Fruit fly (Drosophila melanogaster) whole organism, embryonic: ENCODE data around the gene cdi.
A peak's percentile ranks its signal among the peaks of the same experiment; 100 is the strongest.

Source experiments
- ATbp ChIP-seq: fragments of 200-800 bp; sonication (Bioruptor generic); optimal IDR thresholded peaks from 2 replicates; lab custom pipeline; 2017; ENCODE audit warnings: missing biosample characterization, mild to moderate bottlenecking, missing genetic modification characterization, missing genetic modification reagents
- CG10147 ChIP-seq: fragments of 200-800 bp; sonication (Bioruptor generic); optimal IDR thresholded peaks from 2 replicates; lab custom pipeline; 2019; ENCODE audit warnings: missing biosample characterization, mild to moderate bottlenecking, missing genetic modification characterization, moderate library complexity
- CG10431 ChIP-seq: fragments of 200-800 bp; sonication (Bioruptor generic); optimal IDR thresholded peaks from 3 replicates; lab custom pipeline; 2018; ENCODE audit warnings: missing biosample characterization, mild to moderate bottlenecking, missing genetic modification characterization
- CG11247 ChIP-seq: fragments of 200-800 bp; sonication (Bioruptor generic); IDR thresholded peaks from 2 replicates; pipeline ENCODE4 v1.3.6; 2022; ENCODE audit warnings: missing biosample characterization, missing genetic modification characterization
- CG14014 ChIP-seq: fragments of 200-800 bp; sonication (Bioruptor generic); IDR thresholded peaks from 2 replicates; pipeline ENCODE4 v1.3.6; 2022; ENCODE audit warnings: missing biosample characterization, missing genetic modification characterization
- CG14710 ChIP-seq: fragments of 200-800 bp; sonication (Bioruptor generic); optimal IDR thresholded peaks from 3 replicates; lab custom pipeline; 2019; ENCODE audit warnings: missing biosample characterization, mild to moderate bottlenecking, missing genetic modification characterization, moderate library complexity
- CG14965 ChIP-seq: fragments of 200-800 bp; sonication (Bioruptor generic); optimal IDR thresholded peaks from 2 replicates; lab custom pipeline; 2016; ENCODE audit warnings: missing biosample characterization, missing genetic modification characterization, borderline replicate concordance
- CG15073 ChIP-seq: fragments of 200-800 bp; sonication (Bioruptor generic); optimal IDR thresholded peaks from 2 replicates; lab custom pipeline; 2016; ENCODE audit warnings: missing biosample characterization, missing genetic modification characterization
- CG15601 ChIP-seq: fragments of 200-800 bp; sonication (Bioruptor generic); optimal IDR thresholded peaks from 3 replicates; lab custom pipeline; 2019; ENCODE audit warnings: missing biosample characterization, mild to moderate bottlenecking, missing genetic modification characterization, moderate library complexity
- CG16779 ChIP-seq: fragments of 200-800 bp; sonication (Bioruptor generic); IDR thresholded peaks from 2 replicates; pipeline ENCODE4 v1.3.6; 2022; ENCODE audit warnings: missing biosample characterization, missing genetic modification characterization
- CG1832 ChIP-seq: fragments of 200-800 bp; sonication (Bioruptor generic); optimal IDR thresholded peaks from 2 replicates; lab custom pipeline; 2017; ENCODE audit warnings: missing biosample characterization, mild to moderate bottlenecking, missing genetic modification characterization, inconsistent platforms
- CG2120 ChIP-seq: fragments of 200-800 bp; sonication (Bioruptor generic); optimal IDR thresholded peaks from 3 replicates; lab custom pipeline; 2016; ENCODE audit warnings: missing biosample characterization, missing genetic modification characterization
- CG3407 ChIP-seq: fragments of 200-800 bp; sonication (Bioruptor generic); optimal IDR thresholded peaks from 2 replicates; lab custom pipeline; 2018; ENCODE audit warnings: missing biosample characterization, mild to moderate bottlenecking, missing genetic modification characterization
- CG4360 ChIP-seq: fragments of 200-800 bp; sonication (Bioruptor generic); IDR thresholded peaks from 2 replicates; pipeline ENCODE4 v1.3.6; 2022; ENCODE audit warnings: missing biosample characterization, missing genetic modification characterization
- CG43689 ChIP-seq: fragments of 200-800 bp; sonication (Bioruptor generic); IDR thresholded peaks from 2 replicates; pipeline ENCODE4 v1.3.6; 2022; ENCODE audit warnings: missing biosample characterization, missing genetic modification characterization
- CG4617 ChIP-seq: fragments of 200-800 bp; sonication (Bioruptor generic); optimal IDR thresholded peaks from 3 replicates; lab custom pipeline; 2016; ENCODE audit warnings: missing biosample characterization, missing genetic modification characterization, borderline replicate concordance
- CG6689 ChIP-seq: fragments of 200-800 bp; sonication (Bioruptor generic); IDR thresholded peaks from 2 replicates; pipeline ENCODE4 v1.3.6; 2022; ENCODE audit warnings: missing biosample characterization, missing genetic modification characterization
- CG6813 ChIP-seq: fragments of 200-800 bp; sonication (Bioruptor generic); optimal IDR thresholded peaks from 2 replicates; lab custom pipeline; 2017; ENCODE audit warnings: missing biosample characterization, missing genetic modification characterization, mild to moderate bottlenecking, moderate library complexity, missing genetic modification reagents
- CkIIα-i1 ChIP-seq: fragments of 200-800 bp; sonication (Bioruptor generic); IDR thresholded peaks from 2 replicates; pipeline ENCODE4 v1.3.6; 2022; ENCODE audit warnings: missing biosample characterization, missing genetic modification characterization
- D19B ChIP-seq: fragments of 200-800 bp; sonication (Bioruptor generic); optimal IDR thresholded peaks from 2 replicates; lab custom pipeline; 2017; ENCODE audit warnings: missing biosample characterization, mild to moderate bottlenecking, missing genetic modification characterization
- Dref ChIP-seq: fragments of 200-800 bp; sonication (Bioruptor generic); IDR thresholded peaks from 2 replicates; pipeline ENCODE4 v1.3.6; 2022; ENCODE audit warnings: missing biosample characterization, missing genetic modification characterization
- Gug ChIP-seq: fragments of 200-800 bp; sonication (Bioruptor generic); IDR thresholded peaks from 4 replicates; pipeline ENCODE4 v1.3.6; 2022; ENCODE audit warnings: missing biosample characterization, missing genetic modification characterization
- Max ChIP-seq: fragments of 200-800 bp; sonication (Bioruptor generic); optimal IDR thresholded peaks from 2 replicates; lab custom pipeline; 2016; ENCODE audit warnings: missing biosample characterization, mild to moderate bottlenecking, missing genetic modification characterization
- Mrtf ChIP-seq: fragments of 200-800 bp; sonication (Bioruptor generic); IDR thresholded peaks from 3 replicates; pipeline ENCODE4 v1.3.6; 2022; ENCODE audit warnings: missing biosample characterization, missing genetic modification characterization
- Opbp ChIP-seq: fragments of 200-800 bp; sonication (Bioruptor generic); IDR thresholded peaks from 3 replicates; pipeline ENCODE4 v1.3.6; 2022; ENCODE audit warnings: missing biosample characterization, missing genetic modification characterization; ENCODE audit not compliant: partially characterized antibody
- Sox100B ChIP-seq: fragments of 200-800 bp; sonication (Bioruptor generic); optimal IDR thresholded peaks from 3 replicates; lab custom pipeline; 2018; ENCODE audit warnings: missing biosample characterization, mild to moderate bottlenecking, missing genetic modification characterization
- al ChIP-seq: fragments of 200-800 bp; sonication (Bioruptor generic); IDR thresholded peaks from 2 replicates; pipeline ENCODE4 v1.3.6; 2022; ENCODE audit warnings: missing biosample characterization, missing genetic modification characterization
- ato ChIP-seq: fragments of 200-800 bp; sonication (Bioruptor generic); IDR thresholded peaks from 2 replicates; pipeline ENCODE4 v1.3.6; 2022; ENCODE audit warnings: missing biosample characterization, missing genetic modification characterization; ENCODE audit not compliant: partially characterized antibody
- chif ChIP-seq, 2 experiments: fragments of 200-800 bp; sonication (Bioruptor generic); optimal IDR thresholded peaks; 3 replicates each; lab custom pipeline; 2016; ENCODE audit warnings: missing biosample characterization in 2 of 2, missing genetic modification characterization in 2 of 2
- ci ChIP-seq: fragments of 200-800 bp; sonication (Bioruptor generic); IDR thresholded peaks from 3 replicates; pipeline ENCODE4 v1.3.6; 2022; ENCODE audit warnings: missing biosample characterization, missing genetic modification characterization
- da ChIP-seq: fragments of 200-800 bp; sonication (Bioruptor generic); optimal IDR thresholded peaks from 2 replicates; lab custom pipeline; 2016; ENCODE audit warnings: missing biosample characterization, missing genetic modification characterization
- danr ChIP-seq: fragments of 200-800 bp; sonication (Bioruptor generic); IDR thresholded peaks from 2 replicates; pipeline ENCODE4 v1.3.6; 2022; ENCODE audit warnings: missing biosample characterization, missing genetic modification characterization
- dysf ChIP-seq: fragments of 200-800 bp; sonication (Bioruptor generic); IDR thresholded peaks from 3 replicates; pipeline ENCODE4 v1.3.6; 2022; ENCODE audit warnings: missing biosample characterization, missing genetic modification characterization
- fd102C ChIP-seq: fragments of 200-800 bp; sonication (Bioruptor generic); optimal IDR thresholded peaks from 2 replicates; lab custom pipeline; 2018; ENCODE audit warnings: missing biosample characterization, mild to moderate bottlenecking, missing genetic modification characterization, moderate library complexity
- fd64A ChIP-seq: fragments of 200-800 bp; sonication (Bioruptor generic); optimal IDR thresholded peaks from 3 replicates; lab custom pipeline; 2018; ENCODE audit warnings: missing biosample characterization, mild to moderate bottlenecking, missing genetic modification characterization
- fd96Cb ChIP-seq: fragments of 200-800 bp; sonication (Bioruptor generic); optimal IDR thresholded peaks from 2 replicates; lab custom pipeline; 2018; ENCODE audit warnings: missing biosample characterization, mild to moderate bottlenecking, missing genetic modification characterization, moderate library complexity
- fru ChIP-seq: fragments of >200 bp; optimal IDR thresholded peaks from 2 replicates; lab custom pipeline; 2017
- ftz-f1 ChIP-seq: fragments of 200-800 bp; sonication (Bioruptor generic); optimal IDR thresholded peaks from 2 replicates; lab custom pipeline; 2016; ENCODE audit warnings: missing biosample characterization, missing genetic modification characterization
- h ChIP-seq: fragments of >200 bp; optimal IDR thresholded peaks from 2 replicates; lab custom pipeline; 2017
- inv ChIP-seq: fragments of 200-800 bp; sonication (Bioruptor generic); IDR thresholded peaks from 2 replicates; pipeline ENCODE4 v1.3.6; 2022; ENCODE audit warnings: missing biosample characterization, missing genetic modification characterization; ENCODE audit not compliant: partially characterized antibody
- klu ChIP-seq: fragments of 200-800 bp; sonication (Bioruptor generic); IDR thresholded peaks from 2 replicates; pipeline ENCODE4 v1.3.6; 2022; ENCODE audit warnings: missing biosample characterization, missing genetic modification characterization
- nom ChIP-seq: fragments of 200-800 bp; sonication (Bioruptor generic); optimal IDR thresholded peaks from 2 replicates; lab custom pipeline; 2017; ENCODE audit warnings: missing biosample characterization, missing genetic modification characterization, mild to moderate bottlenecking, moderate library complexity, missing genetic modification reagents
- onecut ChIP-seq: fragments of 200-800 bp; sonication (Bioruptor generic); IDR thresholded peaks from 2 replicates; pipeline ENCODE4 v1.3.6; 2022; ENCODE audit warnings: missing biosample characterization, missing genetic modification characterization
- ranshi ChIP-seq: fragments of 200-800 bp; sonication (Bioruptor generic); IDR thresholded peaks from 2 replicates; pipeline ENCODE4 v1.3.6; 2022; ENCODE audit warnings: missing biosample characterization, missing genetic modification characterization
- slp2 ChIP-seq: fragments of 200-800 bp; sonication (Bioruptor generic); optimal IDR thresholded peaks from 2 replicates; lab custom pipeline; 2016; ENCODE audit warnings: missing biosample characterization, missing genetic modification characterization
- so ChIP-seq: fragments of 200-800 bp; sonication (Bioruptor generic); IDR thresholded peaks from 3 replicates; pipeline ENCODE4 v1.3.6; 2022; ENCODE audit warnings: missing biosample characterization, missing genetic modification characterization
- stc ChIP-seq: fragments of 200-800 bp; sonication (Bioruptor generic); IDR thresholded peaks from 2 replicates; pipeline ENCODE4 v1.3.6; 2022; ENCODE audit warnings: missing biosample characterization, missing genetic modification characterization
- ttk ChIP-seq: fragments of 200-800 bp; sonication (Bioruptor generic); IDR thresholded peaks from 2 replicates; pipeline ENCODE4 v2.1.2; 2022; ENCODE audit warnings: missing biosample characterization, missing genetic modification characterization
- tx ChIP-seq: fragments of 200-800 bp; sonication (Bioruptor generic); optimal IDR thresholded peaks from 2 replicates; lab custom pipeline; 2016; ENCODE audit warnings: missing biosample characterization, missing genetic modification characterization
- wor ChIP-seq: fragments of 200-800 bp; sonication (Bioruptor generic); IDR thresholded peaks from 2 replicates; pipeline ENCODE4 v1.3.6; 2022; ENCODE audit warnings: missing biosample characterization, missing genetic modification characterization
- zen ChIP-seq: fragments of 200-800 bp; sonication (Bioruptor generic); optimal IDR thresholded peaks from 3 replicates; lab custom pipeline; 2018; ENCODE audit warnings: missing biosample characterization, mild to moderate bottlenecking, missing genetic modification characterization, moderate library complexity

cdi gene

DNA sequence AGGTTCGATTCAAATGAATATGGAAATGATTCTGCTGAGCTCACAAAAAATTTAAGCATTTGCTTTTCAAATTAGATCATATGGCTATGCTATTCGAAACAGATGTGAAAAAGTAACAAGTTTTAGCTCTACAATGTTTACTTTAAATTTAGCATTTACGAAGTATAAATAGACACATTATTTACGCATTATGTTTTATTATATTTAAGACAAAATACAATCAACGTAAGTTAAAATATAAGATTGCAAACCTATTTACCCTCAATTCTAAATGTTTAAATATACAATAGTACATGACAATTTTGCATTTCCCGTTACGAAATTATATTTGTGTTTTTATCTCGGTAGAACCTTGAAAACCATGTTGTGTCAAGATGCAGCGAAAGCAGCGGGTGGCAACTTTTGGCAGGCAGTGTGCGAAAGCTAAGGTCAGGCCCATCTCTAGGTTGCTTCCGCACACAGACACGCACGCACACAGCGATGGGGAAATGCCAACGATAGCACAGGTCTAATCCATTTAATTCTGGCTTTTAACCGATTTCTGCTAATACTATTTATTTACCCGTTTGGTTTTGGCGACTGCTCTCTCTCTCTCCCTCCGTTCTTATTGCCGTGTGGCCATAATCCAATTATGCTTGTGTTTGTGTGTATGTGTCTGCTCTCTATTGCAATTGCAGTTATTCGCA lies 800 bp downstream of the cdi start (continued):
- TF ChIP-seq klu (GFP tag; lab: Robert Waterston, UW) (no peak), CG2120 (peak; percentile 49), CG3407 (no peak), inv (GFP tag; lab: Robert Waterston, UW) (no peak), al (GFP tag; lab: Robert Waterston, UW) (no peak), Sox100B (GFP tag; lab: Kevin White, UChicago) (peak; percentile 54), h (lab: Kevin White, UChicago) (no peak), CG4617 (no peak), nom (GFP tag; lab: Kevin White, UChicago) (no peak), ci (GFP tag; lab: Robert Waterston, UW) (peak; percentile 38; the same call in 1 of the 3 replicates), onecut (GFP tag; lab: Robert Waterston, UW) (no peak), fd102C (GFP tag; lab: Kevin White, UChicago) (no peak), ttk (GFP tag; lab: Robert Waterston, UW) (no peak), CG14965 (no peak), dysf (GFP tag; lab: Robert Waterston, UW) (no peak), Mrtf (GFP tag; lab: Robert Waterston, UW) (0 out of 3 replicates have a peak, but pooled peaks have one; percentile 49), da (GFP tag; lab: Kevin White, UChicago) (no peak), CG15073 (GFP tag; lab: Kevin White, UChicago) (no peak), CG43689 (no peak), fd96Cb (tag; lab: Kevin White, UChicago) (peak; percentile 1), CG10431 (GFP tag; lab: Kevin White, UChicago) (no peak), ATbp (GFP tag; lab: Kevin White, UChicago) (no peak), ftz-f1 (GFP tag; lab: Kevin White, UChicago) (no peak), wor (GFP tag; lab: Robert Waterston, UW) (no peak), tx (GFP tag; lab: Kevin White, UChicago) (no peak), zen (tag; lab: Kevin White, UChicago) (no peak), CG14014 (GFP tag; lab: Robert Waterston, UW) (no peak), CG14710 (peak; percentile 7), CG4360 (GFP tag; lab: Robert Waterston, UW) (no peak), Dref (no peak), CG11247 (GFP tag; lab: Robert Waterston, UW) (no peak), Gug (GFP tag; lab: Robert Waterston, UW) (peak; percentile 50; the same call in 2 of the 4 replicates), chif (GFP tag; optimal IDR thresholded peaks at IDR 0.05; lab: Kevin White, UChicago) (peak in 1 of 2 experiments; percentile 12), ranshi (GFP tag; lab: Robert Waterston, UW) (0 out of 2 replicates have a peak, but pooled peaks have one; percentile 18), fd64A (GFP tag; lab: Kevin White, UChicago) (no peak), CG1832 (GFP tag; lab: Kevin White, UChicago) (no peak), ato (GFP tag; lab: Robert Waterston, UW) (no peak), CkIIα-i1 (no peak), CG6689 (GFP tag; lab: Robert Waterston, UW) (no peak), Opbp (GFP tag; lab: Robert Waterston, UW) (peak; percentile 33; the same call in 1 of the 3 replicates), Max (GFP tag; lab: Kevin White, UChicago) (no peak), slp2 (GFP tag; lab: Kevin White, UChicago) (no peak), CG6813 (GFP tag; lab: Kevin White, UChicago) (no peak), fru (no peak), CG16779 (no peak), danr (GFP tag; lab: Robert Waterston, UW) (no peak), CG15601 (tag; lab: Kevin White, UChicago) (no peak), stc (GFP tag; lab: Robert Waterston, UW) (no peak), D19B (GFP tag; lab: Kevin White, UChicago) (peak; percentile 2), CG10147 (GFP tag; lab: Kevin White, UChicago) (no peak), so (GFP tag; lab: Robert Waterston, UW) (no peak)
